Fruit fly (Drosophila melanogaster): ENCODE measurements around the gene Oatp30B.

- TF ChIP-seq Abd-B (GFP tag; optimal IDR thresholded peaks at IDR 0.05) (no peak), lola (GFP tag; optimal IDR thresholded peaks at IDR 0.05) (no peak), psq (GFP tag; optimal IDR thresholded peaks at IDR 0.05) (peak; percentile 50), h (GFP tag; optimal IDR thresholded peaks at IDR 0.05) (peak; percentile 86), br (GFP tag; optimal IDR thresholded peaks at IDR 0.05) (peak; percentile 19), OdsH (GFP tag; optimal IDR thresholded peaks at IDR 0.05) (no peak), N (GFP tag; optimal IDR thresholded peaks at IDR 0.05) (no peak), sage (GFP tag; optimal IDR thresholded peaks at IDR 0.05) (peak; percentile 52), Dfd (GFP tag; optimal IDR thresholded peaks at IDR 0.05) (no peak), Vsx2 (GFP tag; optimal IDR thresholded peaks at IDR 0.05; ENCODE audit: partially characterized antibody) (no peak)
Observed at dm6 chr2L:9490788-9491187, 30.2 kb upstream of the Oatp30B start.
